Fruit fly (Drosophila melanogaster) whole organism, pupa: ENCODE measurements around the gene CG34253.
A peak's percentile ranks its signal among the peaks of the same experiment; 100 is the strongest.

Experiments
- CG10348 ChIP-seq: fragments of 200-800 bp; sonication (Bioruptor generic); IDR thresholded peaks from 2 replicates; pipeline ENCODE4 v1.3.6; 2022; ENCODE audit warnings: missing biosample characterization, missing genetic modification characterization
- CG12605 ChIP-seq: fragments of 200-800 bp; sonication (Bioruptor generic); IDR thresholded peaks from 2 replicates; pipeline ENCODE4 v1.3.6; 2022; ENCODE audit warnings: missing biosample characterization, missing genetic modification characterization
- CG13204 ChIP-seq: fragments of 200-800 bp; sonication (Bioruptor generic); optimal IDR thresholded peaks from 2 replicates; lab custom pipeline; 2018; ENCODE audit warnings: missing biosample characterization, mild to moderate bottlenecking, missing genetic modification characterization, moderate library complexity
- CG14655 ChIP-seq: fragments of 200-800 bp; sonication (Bioruptor generic); optimal IDR thresholded peaks from 3 replicates; lab custom pipeline; 2017; ENCODE audit warnings: mild to moderate bottlenecking, missing biosample characterization, missing genetic modification reagents, missing genetic modification characterization
- CG15710 ChIP-seq: fragments of 200-800 bp; sonication (Bioruptor generic); optimal IDR thresholded peaks from 2 replicates; lab custom pipeline; 2018; ENCODE audit warnings: missing biosample characterization, mild to moderate bottlenecking, missing genetic modification characterization, moderate library complexity
- CG17806 ChIP-seq: fragments of 200-800 bp; sonication (Bioruptor generic); optimal IDR thresholded peaks from 2 replicates; lab custom pipeline; 2018; ENCODE audit warnings: missing biosample characterization, mild to moderate bottlenecking, missing genetic modification characterization, moderate library complexity
- CG32121 ChIP-seq: fragments of 200-800 bp; sonication (Bioruptor generic); IDR thresholded peaks from 2 replicates; pipeline ENCODE4 v1.3.6; 2022; ENCODE audit warnings: missing biosample characterization, missing genetic modification characterization
- CG34367 ChIP-seq: fragments of 200-800 bp; sonication (Bioruptor generic); optimal IDR thresholded peaks from 2 replicates; lab custom pipeline; 2018; ENCODE audit warnings: missing biosample characterization, mild to moderate bottlenecking, missing genetic modification characterization
- CG4496 ChIP-seq: fragments of 200-800 bp; sonication (Bioruptor generic); IDR thresholded peaks from 3 replicates; pipeline ENCODE4 v1.3.6; 2022; ENCODE audit warnings: missing biosample characterization, missing genetic modification characterization
- CG8159 ChIP-seq: fragments of 200-800 bp; sonication (Bioruptor generic); optimal IDR thresholded peaks from 3 replicates; lab custom pipeline; 2018; ENCODE audit warnings: missing biosample characterization, mild to moderate bottlenecking, missing genetic modification characterization, moderate library complexity
- CG8301 ChIP-seq: fragments of 200-800 bp; sonication (Bioruptor generic); optimal IDR thresholded peaks from 2 replicates; lab custom pipeline; 2018; ENCODE audit warnings: missing biosample characterization, mild to moderate bottlenecking, missing genetic modification characterization
- CG9948 ChIP-seq: fragments of 200-800 bp; sonication (Bioruptor generic); optimal IDR thresholded peaks from 2 replicates; lab custom pipeline; 2018; ENCODE audit warnings: missing biosample characterization, mild to moderate bottlenecking, missing genetic modification characterization, moderate library complexity
- D1 ChIP-seq: fragments of 200-800 bp; sonication (Bioruptor generic); optimal IDR thresholded peaks from 2 replicates; lab custom pipeline; 2018; ENCODE audit warnings: missing biosample characterization, mild to moderate bottlenecking, missing genetic modification characterization, moderate library complexity
- EcR ChIP-seq: fragments of 200-800 bp; sonication (Bioruptor generic); optimal IDR thresholded peaks from 3 replicates; lab custom pipeline; 2019; ENCODE audit warnings: missing biosample characterization, missing genetic modification characterization, mild to moderate bottlenecking, moderate library complexity, missing genetic modification reagents
- Ets98B ChIP-seq: fragments of 200-800 bp; sonication (Bioruptor generic); IDR thresholded peaks from 2 replicates; pipeline ENCODE4 v1.3.6; 2022; ENCODE audit warnings: missing biosample characterization, missing genetic modification characterization
- Pif1A ChIP-seq: fragments of 200-800 bp; sonication (Bioruptor generic); optimal IDR thresholded peaks from 3 replicates; lab custom pipeline; 2016; ENCODE audit warnings: missing biosample characterization, missing genetic modification characterization
- Pif1B ChIP-seq: fragments of 200-800 bp; sonication (Bioruptor generic); optimal IDR thresholded peaks from 3 replicates; lab custom pipeline; 2016; ENCODE audit warnings: missing biosample characterization, missing genetic modification characterization
- Snoo ChIP-seq: fragments of 200-800 bp; sonication (Bioruptor generic); optimal IDR thresholded peaks from 3 replicates; lab custom pipeline; 2017; ENCODE audit warnings: missing biosample characterization, mild to moderate bottlenecking, missing genetic modification characterization, inconsistent platforms
- fd96Ca ChIP-seq: fragments of 200-800 bp; sonication (Bioruptor generic); IDR thresholded peaks from 3 replicates; pipeline ENCODE4 v1.3.6; 2022; ENCODE audit warnings: missing biosample characterization, missing genetic modification characterization
- gl ChIP-seq: fragments of 200-800 bp; sonication (Bioruptor generic); optimal IDR thresholded peaks from 2 replicates; lab custom pipeline; 2018; ENCODE audit warnings: missing biosample characterization, mild to moderate bottlenecking, missing genetic modification characterization
- rn ChIP-seq: fragments of 200-800 bp; sonication (Bioruptor generic); IDR thresholded peaks from 2 replicates; pipeline ENCODE4 v1.3.6; 2022; ENCODE audit warnings: missing biosample characterization, missing genetic modification characterization

Gene CG34253

DNA sequence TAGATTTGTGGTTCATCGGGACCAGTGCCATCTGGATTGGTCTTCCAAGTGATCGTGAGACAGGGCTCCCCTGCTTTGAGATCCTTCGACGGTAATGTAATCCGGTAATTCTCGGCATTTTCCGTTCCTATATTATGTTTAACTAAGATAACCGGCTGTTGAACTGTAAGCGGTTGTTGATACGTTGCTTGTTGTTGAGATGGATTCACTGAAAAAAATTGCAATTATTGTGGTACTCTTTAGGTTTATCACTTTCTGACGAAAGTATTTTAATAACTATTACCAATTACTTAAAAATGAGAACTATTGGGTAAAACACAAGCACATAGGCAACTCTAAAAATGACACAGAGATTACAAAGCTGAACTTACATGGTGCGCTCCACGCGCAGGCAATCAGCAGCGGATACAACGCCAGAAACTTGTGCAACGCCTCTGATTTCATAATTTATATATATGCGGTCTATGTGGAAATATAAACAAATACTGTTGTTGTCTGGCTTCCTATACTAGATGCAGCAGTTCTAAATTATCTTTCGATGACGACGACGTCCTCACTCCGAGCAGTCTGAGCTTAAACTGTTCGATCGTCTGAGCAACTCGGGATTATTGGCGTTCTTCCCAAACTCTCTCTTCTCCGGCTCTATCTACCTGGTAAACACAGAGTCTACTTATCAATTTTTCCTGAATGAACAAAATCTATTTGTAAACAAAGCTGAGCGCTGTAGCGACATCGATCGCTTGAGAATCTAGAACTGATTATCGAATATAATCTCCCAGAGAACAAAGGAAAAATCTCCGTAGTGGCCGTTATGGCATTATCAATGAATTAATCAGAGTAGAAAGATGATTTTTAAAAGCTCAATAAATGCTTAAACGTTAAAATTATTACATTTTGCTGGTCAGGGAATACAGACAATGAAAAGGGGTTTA lies at the start of gene CG34253:
TSS of gene CG34253 (minus strand) at position 567 of the 932 bp plus-strand sequence.
- TF ChIP-seq Ets98B (GFP tag; lab: Robert Waterston, UW) (no peak), Pif1A (GFP tag; lab: Kevin White, UChicago) (no peak), CG10348 (GFP tag; lab: Robert Waterston, UW) (no peak), rn (GFP tag; lab: Robert Waterston, UW) (no peak), CG12605 (GFP tag; lab: Robert Waterston, UW) (no peak), CG17806 (no peak), D1 (tag; lab: Kevin White, UChicago) (no peak), CG9948 (no peak), Snoo (tag; lab: Kevin White, UChicago) (no peak), CG14655 (GFP tag; lab: Kevin White, UChicago) (peak; percentile 27), CG13204 (GFP tag; lab: Kevin White, UChicago) (no peak), CG8301 (no peak), Pif1B (GFP tag; lab: Kevin White, UChicago) (no peak), EcR (peak; percentile 85), gl (tag; lab: Kevin White, UChicago) (no peak), CG32121 (GFP tag; lab: Robert Waterston, UW) (no peak), CG4496 (GFP tag; lab: Robert Waterston, UW) (no peak)

DNA sequence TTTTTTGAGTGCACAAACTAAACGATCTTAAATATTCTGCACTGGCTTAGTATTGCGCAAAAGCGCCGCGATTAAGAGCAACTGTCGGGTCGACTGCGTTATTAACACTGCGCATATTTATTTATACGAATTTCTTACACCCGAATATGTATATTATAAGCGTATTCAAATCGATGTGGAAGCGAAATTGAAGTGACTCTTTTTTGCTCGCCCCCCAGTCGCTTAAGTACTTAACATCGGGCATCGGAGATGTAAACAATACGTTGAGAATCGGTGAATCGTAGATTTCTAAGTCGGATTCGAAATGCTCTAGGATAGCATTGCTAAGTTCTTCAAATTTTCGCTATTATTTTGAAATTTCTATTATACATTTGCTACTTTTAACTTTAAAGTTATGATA lies 45.5 kb upstream of the CG34253 start, which contains the start of gene Cyp312a1:
TSS of gene Cyp312a1 (minus strand) at position 101 of the 400 bp plus-strand sequence.
- TF ChIP-seq CG15710 (tag; lab: Kevin White, UChicago) (no peak), CG8159 (tag; lab: Kevin White, UChicago) (no peak), D1 (tag; lab: Kevin White, UChicago) (no peak), CG9948 (no peak), CG17806 (no peak), Pif1B (GFP tag; lab: Kevin White, UChicago) (no peak), Ets98B (GFP tag; lab: Robert Waterston, UW) (no peak), CG4496 (GFP tag; lab: Robert Waterston, UW) (no peak), Snoo (tag; lab: Kevin White, UChicago) (no peak), CG14655 (GFP tag; lab: Kevin White, UChicago) (no peak), CG8301 (no peak), CG32121 (GFP tag; lab: Robert Waterston, UW) (no peak), Pif1A (GFP tag; lab: Kevin White, UChicago) (no peak), fd96Ca (no peak)

DNA sequence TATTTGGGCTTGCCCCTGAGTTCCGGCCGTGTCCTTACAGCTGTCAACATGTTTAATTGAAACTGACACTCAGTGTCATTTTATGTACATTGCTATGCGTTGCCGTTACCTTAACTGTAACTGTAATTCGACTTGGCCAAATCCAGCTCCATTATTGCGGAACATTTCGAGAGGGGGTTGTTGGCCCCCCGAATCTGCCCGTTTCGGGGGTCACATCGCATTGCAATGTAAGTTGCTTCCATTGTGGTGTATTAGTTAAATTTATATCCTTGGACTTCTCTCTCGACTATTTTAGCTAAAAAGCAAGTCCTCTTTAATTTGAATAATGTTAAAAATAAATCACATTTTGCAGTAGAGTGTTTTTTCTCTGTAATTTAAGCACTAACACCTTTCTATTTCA lies 37.0 kb upstream of the CG34253 start:
- TF ChIP-seq Ets98B (GFP tag; lab: Robert Waterston, UW): no peak
- no peak for TF ChIP-seq D1 (tag; lab: Kevin White, UChicago)
- TF ChIP-seq CG12605 (GFP tag; lab: Robert Waterston, UW): no peak
- TF ChIP-seq CG32121 (GFP tag; lab: Robert Waterston, UW): no peak
- no peak for TF ChIP-seq Snoo (tag; lab: Kevin White, UChicago)
- no peak for TF ChIP-seq Pif1A (GFP tag; lab: Kevin White, UChicago)
- TF ChIP-seq CG15710 (tag; lab: Kevin White, UChicago): no peak
- no peak for TF ChIP-seq EcR
- TF ChIP-seq CG10348 (GFP tag; lab: Robert Waterston, UW): no peak
- no peak for TF ChIP-seq rn (GFP tag; lab: Robert Waterston, UW)

DNA sequence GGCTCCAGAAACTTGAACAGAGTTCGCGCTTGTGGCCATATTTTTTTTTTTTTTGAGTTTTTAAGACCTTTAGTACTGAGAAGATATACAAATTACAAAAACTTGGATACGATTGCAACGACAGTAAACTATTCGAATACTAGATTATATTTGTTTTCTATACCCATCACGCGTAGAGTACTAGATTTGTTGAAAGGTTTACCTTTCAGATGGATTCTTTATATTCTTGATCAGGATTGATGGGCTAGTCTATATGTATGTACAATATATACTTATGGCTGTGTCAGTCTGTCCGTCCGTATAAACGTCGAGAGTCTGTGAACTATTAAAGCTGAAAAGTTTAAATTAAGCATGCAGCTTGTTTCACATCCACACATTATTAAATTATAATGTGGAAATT lies 34.8 kb upstream of the CG34253 start, which contains the start of gene CG42853:
TSS of gene CG42853 (minus strand) at position 101 of the 400 bp plus-strand sequence.
- TF ChIP-seq CG10348 (GFP tag; lab: Robert Waterston, UW) (no peak), CG8159 (tag; lab: Kevin White, UChicago) (no peak), EcR (no peak), CG17806 (no peak), Pif1A (GFP tag; lab: Kevin White, UChicago) (no peak), fd96Ca (no peak), CG15710 (tag; lab: Kevin White, UChicago) (no peak), CG12605 (GFP tag; lab: Robert Waterston, UW) (no peak), D1 (tag; lab: Kevin White, UChicago) (no peak), CG14655 (GFP tag; lab: Kevin White, UChicago) (no peak), CG34367 (no peak), CG32121 (GFP tag; lab: Robert Waterston, UW) (no peak)

DNA sequence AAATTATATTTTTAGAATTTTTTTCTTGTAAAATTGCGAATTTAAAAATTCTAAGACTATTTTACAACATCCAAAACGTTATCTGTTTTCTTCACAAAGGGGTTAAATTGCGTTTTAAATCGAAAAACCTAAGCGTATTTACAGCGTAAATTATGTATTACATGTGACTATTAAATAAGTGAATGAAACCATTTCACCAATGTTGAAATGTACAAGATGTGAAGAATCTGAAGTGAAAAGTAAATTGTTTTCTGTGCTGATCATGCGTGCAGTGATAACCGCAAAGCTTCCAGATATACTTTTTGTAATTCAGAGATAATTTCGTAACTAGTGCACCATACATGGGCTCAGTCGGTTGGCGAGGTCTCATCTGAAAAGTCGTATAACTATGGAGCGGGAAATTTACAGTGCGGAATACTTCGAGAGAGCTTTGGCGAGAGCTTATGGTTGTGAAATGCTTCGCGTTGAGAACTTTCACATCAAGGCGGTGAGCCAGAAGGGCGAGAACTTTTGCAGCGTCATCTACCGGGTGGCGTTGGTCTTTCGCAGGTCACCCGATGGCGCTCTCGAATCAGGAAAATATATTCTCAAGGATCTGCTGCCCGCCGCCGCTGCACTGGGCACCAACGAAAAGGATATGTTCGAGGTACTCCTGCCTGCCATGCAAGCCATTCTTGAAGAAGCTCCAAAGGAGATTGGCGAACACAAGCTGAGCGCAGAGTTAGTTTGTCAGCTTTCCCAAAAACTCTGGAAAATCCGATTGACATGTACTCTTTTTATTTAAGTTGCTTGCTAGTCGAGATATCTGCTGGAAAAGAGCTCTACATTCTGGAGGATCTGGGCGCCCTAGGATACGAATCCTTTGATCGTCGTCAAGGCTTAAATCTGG lies 27.2 kb upstream of the CG34253 start:
- TF ChIP-seq CG34367 (peak; percentile 35), CG4496 (GFP tag; lab: Robert Waterston, UW) (no peak; the same call in 1 of the 3 replicates), CG17806 (peak; percentile 71), CG12605 (GFP tag; lab: Robert Waterston, UW) (no peak), CG15710 (tag; lab: Kevin White, UChicago) (peak; percentile 71), CG10348 (GFP tag; lab: Robert Waterston, UW) (no peak), CG8301 (peak; percentile 50), fd96Ca (no peak), D1 (tag; lab: Kevin White, UChicago) (peak; percentile 71), CG8159 (tag; lab: Kevin White, UChicago) (peak; percentile 73), CG32121 (GFP tag; lab: Robert Waterston, UW) (peak; percentile 33; the same call in 1 of the 2 replicates), Ets98B (GFP tag; lab: Robert Waterston, UW) (peak; percentile 27; the same call in 1 of the 2 replicates), CG9948 (peak; percentile 63), Pif1B (GFP tag; lab: Kevin White, UChicago) (peak; percentile 36), CG14655 (GFP tag; lab: Kevin White, UChicago) (no peak)
